Worm (Caenorhabditis elegans) whole organism, L1 larva: ENCODE results near the gene C14C6.3.

Experiments
- elt-2 ChIP-seq: sonication (generic microtip); optimal IDR thresholded peaks from 2 replicates; lab custom pipeline; 2016; ENCODE audit warnings: missing genetic modification characterization, mild to moderate bottlenecking, inconsistent platforms, missing compliant biosample characterization, missing genetic modification reagents
- mep-1 ChIP-seq: fragments of 150-350 bp; optimal IDR thresholded peaks from 2 replicates; lab custom pipeline; 2014; ENCODE audit warnings: missing biosample characterization, missing genetic modification characterization
- nhr-90 ChIP-seq: sonication (generic microtip); optimal IDR thresholded peaks from 2 replicates; lab custom pipeline; 2016; ENCODE audit warnings: mild to moderate bottlenecking, missing genetic modification characterization, missing compliant biosample characterization; ENCODE audit not compliant: poor library complexity
- snpc-4 ChIP-seq: fragments of 150-350 bp; optimal IDR thresholded peaks from 2 replicates; lab custom pipeline; 2014; ENCODE audit warnings: missing biosample characterization, missing genetic modification characterization
- zag-1 ChIP-seq: fragments of 150-350 bp; optimal IDR thresholded peaks from 2 replicates; lab custom pipeline; 2014; ENCODE audit warnings: missing biosample characterization, missing genetic modification characterization
- zip-4 ChIP-seq: fragments of 200-800 bp; sonication (Bioruptor generic); optimal IDR thresholded peaks from 2 replicates; lab custom pipeline; 2018; ENCODE audit warnings: mild to moderate bottlenecking, missing genetic modification characterization, moderate library complexity, missing compliant biosample characterization

DNA sequence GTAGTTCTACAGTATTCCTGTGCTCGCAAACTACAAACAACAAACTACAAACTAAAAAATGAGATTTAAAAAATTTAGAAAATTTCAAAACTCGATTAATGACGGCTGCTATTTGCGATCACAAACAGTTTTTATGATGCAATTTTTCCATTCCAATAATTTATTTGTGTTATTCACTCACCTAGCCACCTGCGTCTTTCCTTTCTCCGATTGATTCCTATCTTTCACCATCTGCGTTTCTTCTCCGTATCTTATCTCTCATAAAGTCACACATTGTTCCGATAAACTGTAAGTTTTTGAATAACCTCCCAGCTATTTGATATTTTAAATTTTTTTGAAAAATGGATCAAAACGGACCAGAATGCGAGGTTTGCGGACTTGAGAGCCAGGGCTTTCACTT is 9.1 kb upstream of the C14C6.3 start, which contains the start of gene nhr-132:
- TF ChIP-seq zag-1 (tag; lab: Kevin White, UChicago) (no peak), nhr-90 (tag; lab: Kevin White, UChicago) (peak; percentile 13), zip-4 (GFP tag; lab: Kevin White, UChicago) (no peak), snpc-4 (tag; lab: Kevin White, UChicago) (no peak), elt-2 (peak; percentile 35), mep-1 (tag; lab: Kevin White, UChicago) (peak; percentile 54)
